Worm (Caenorhabditis elegans) whole organism, L4 larva: Measurements from ENCODE around the gene K08B12.1.

ENCODE experiments used
- lim-7 ChIP-seq: fragments of 200-800 bp; sonication (Bioruptor generic); IDR thresholded peaks from 2 replicates; pipeline ENCODE4 v1.3.6; 2022; ENCODE audit warnings: missing genetic modification characterization, missing compliant biosample characterization
- madf-9 ChIP-seq: fragments of 200-800 bp; sonication (Bioruptor generic); conservative IDR thresholded peaks from 2 replicates; pipeline ENCODE4 v1.3.6; 2022; ENCODE audit warnings: missing genetic modification reagents, missing genetic modification characterization, missing compliant biosample characterization
- skn-1 ChIP-seq: fragments of 150-350 bp; optimal IDR thresholded peaks from 2 replicates; lab custom pipeline; 2014; ENCODE audit warnings: missing biosample characterization, missing genetic modification characterization

ce11 chrV:6291301-6291700, 32.1 kb downstream of the K08B12.1 start:
- no peak for TF ChIP-seq skn-1 (tag; lab: Kevin White, UChicago)
- TF ChIP-seq madf-9 = no peak
- no peak for TF ChIP-seq lim-7 (GFP tag; lab: Robert Waterston, UW)
